Worm (Caenorhabditis elegans) whole organism, late embryonic: ENCODE data around the gene dct-18.

Experiments used
- K02D7.2 ChIP-seq: sonication (generic microtip); optimal IDR thresholded peaks from 2 replicates; lab custom pipeline; 2017; ENCODE audit warnings: mild to moderate bottlenecking, missing genetic modification characterization, missing compliant biosample characterization
- ama-1 ChIP-seq: fragments of 150-350 bp; optimal IDR thresholded peaks from 2 replicates; lab custom pipeline; 2014
- ceh-19 ChIP-seq: fragments of 200-800 bp; sonication (Bioruptor generic); optimal IDR thresholded peaks from 2 replicates; lab custom pipeline; 2018; ENCODE audit warnings: mild to moderate bottlenecking, missing genetic modification characterization, missing compliant biosample characterization
- ceh-22 ChIP-seq: sonication (generic microtip); optimal IDR thresholded peaks from 2 replicates; lab custom pipeline; 2017; ENCODE audit warnings: missing biosample characterization, missing genetic modification characterization
- dmd-4 ChIP-seq: sonication (generic microtip); optimal IDR thresholded peaks from 2 replicates; lab custom pipeline; 2016; ENCODE audit warnings: borderline replicate concordance, missing genetic modification characterization, missing compliant biosample characterization
- ets-4 ChIP-seq: sonication (generic microtip); optimal IDR thresholded peaks from 2 replicates; lab custom pipeline; 2016; ENCODE audit warnings: missing genetic modification characterization, missing compliant biosample characterization
- fax-1 ChIP-seq: sonication (generic microtip); optimal IDR thresholded peaks from 2 replicates; lab custom pipeline; 2016; ENCODE audit warnings: missing genotype, missing genetic modification characterization, missing compliant biosample characterization
- hlh-15 ChIP-seq: sonication (generic microtip); optimal IDR thresholded peaks from 2 replicates; lab custom pipeline; 2016; ENCODE audit warnings: missing genetic modification characterization, missing compliant biosample characterization
- lim-6 ChIP-seq: sonication (generic microtip); optimal IDR thresholded peaks from 2 replicates; lab custom pipeline; 2016; ENCODE audit warnings: missing genetic modification characterization, missing compliant biosample characterization

DNA sequence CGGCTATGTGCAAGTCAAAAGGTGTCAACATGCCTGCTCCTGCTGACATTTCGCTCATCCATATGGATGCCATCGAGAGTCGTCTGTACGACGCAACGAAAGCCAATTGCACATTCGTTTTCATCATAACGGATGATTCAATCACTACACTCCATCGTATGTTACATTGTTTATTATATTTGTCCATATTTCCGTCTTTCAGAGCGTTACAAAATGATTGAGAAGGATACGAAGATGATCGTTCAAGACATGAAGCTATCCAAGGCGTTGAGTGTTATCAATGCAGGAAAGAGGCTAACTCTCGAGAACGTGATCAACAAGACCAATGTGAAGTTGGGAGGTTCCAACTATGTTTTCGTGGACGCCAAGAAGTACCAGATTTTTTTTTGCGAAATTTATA lies 10.2 kb upstream of the dct-18 start:
- TF ChIP-seq lim-6 (tag; lab: Kevin White, UChicago) (no peak), K02D7.2 (tag; lab: Kevin White, UChicago) (no peak), ceh-22 (tag; lab: Kevin White, UChicago) (no peak), ets-4 (no peak), ceh-19 (GFP tag; lab: Kevin White, UChicago) (no peak), ama-1 (lab: Kevin White, UChicago) (no peak), fax-1 (no peak), hlh-15 (tag; lab: Kevin White, UChicago) (no peak), dmd-4 (no peak)
